Fruit fly (Drosophila melanogaster) whole organism: ENCODE results near the gene GstZ1.

Experiments used
- pan ChIP-seq: fragments of >200 bp; optimal IDR thresholded peaks from 2 replicates; lab custom pipeline; 2017
- psq ChIP-seq: fragments of >200 bp; optimal IDR thresholded peaks from 2 replicates; lab custom pipeline; 2017

- TF ChIP-seq pan (no peak), psq (lab: Kevin White, UChicago) (no peak)
Measured at dm6 chr3R:9436358-9436972, 19.9 kb downstream of the GstZ1 start.
